Worm (Caenorhabditis elegans) whole organism, L2 larva: ENCODE measurements around the gene col-105.

Experiments
- ceh-16 ChIP-seq: fragments of 150-350 bp; optimal IDR thresholded peaks from 2 replicates; lab custom pipeline; 2014; ENCODE audit warnings: missing biosample characterization, missing genetic modification characterization
- nhr-12 ChIP-seq: fragments of 150-350 bp; optimal IDR thresholded peaks from 2 replicates; lab custom pipeline; 2014; ENCODE audit warnings: missing biosample characterization, missing genetic modification characterization
- nhr-77 ChIP-seq: fragments of 150-350 bp; optimal IDR thresholded peaks from 2 replicates; lab custom pipeline; 2014; ENCODE audit warnings: missing biosample characterization, missing genetic modification characterization
- unc-39 ChIP-seq: fragments of 150-350 bp; optimal IDR thresholded peaks from 2 replicates; lab custom pipeline; 2014; ENCODE audit warnings: missing biosample characterization, missing genetic modification characterization
- unc-62 ChIP-seq: fragments of 150-350 bp; optimal IDR thresholded peaks from 2 replicates; lab custom pipeline; 2014; ENCODE audit warnings: missing biosample characterization, missing genetic modification reagents, missing genetic modification characterization

DNA sequence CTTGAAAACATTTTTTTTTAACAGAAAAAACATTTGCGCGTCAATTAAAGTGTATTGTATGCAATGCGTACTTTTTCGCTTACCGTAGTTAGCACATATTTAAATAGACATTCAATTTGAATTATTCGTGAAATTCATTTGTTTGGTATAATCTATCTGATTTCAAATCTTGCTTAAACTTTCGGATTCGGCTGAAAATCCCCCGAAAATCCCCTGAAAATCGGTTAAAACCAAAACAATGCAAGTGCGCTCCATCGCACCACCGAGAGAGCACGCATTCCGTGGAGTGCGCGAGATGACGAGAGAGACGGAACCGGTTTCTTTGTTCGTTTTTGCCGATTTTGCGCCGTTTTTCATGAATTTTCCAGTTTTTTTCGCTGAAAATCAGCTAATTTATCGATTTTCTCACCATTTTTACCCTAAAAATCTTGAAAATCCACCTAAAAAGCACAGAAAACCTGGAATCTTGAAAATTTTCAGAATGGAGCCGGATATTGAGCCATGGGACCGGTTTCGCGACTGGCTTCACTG lies 30.3 kb downstream of the col-105 start, which contains the start of gene F53H1.3:
- TF ChIP-seq unc-62 (GFP tag; lab: Kevin White, UChicago), result no peak
- no peak for TF ChIP-seq nhr-77 (tag; lab: Kevin White, UChicago)
- TF ChIP-seq nhr-12 (tag; lab: Kevin White, UChicago), result no peak
- no peak for TF ChIP-seq ceh-16 (tag; lab: Kevin White, UChicago)
- TF ChIP-seq unc-39, result no peak
